Fruit fly (Drosophila melanogaster): ENCODE measurements around the gene Cralbp.

Gene Cralbp

DNA sequence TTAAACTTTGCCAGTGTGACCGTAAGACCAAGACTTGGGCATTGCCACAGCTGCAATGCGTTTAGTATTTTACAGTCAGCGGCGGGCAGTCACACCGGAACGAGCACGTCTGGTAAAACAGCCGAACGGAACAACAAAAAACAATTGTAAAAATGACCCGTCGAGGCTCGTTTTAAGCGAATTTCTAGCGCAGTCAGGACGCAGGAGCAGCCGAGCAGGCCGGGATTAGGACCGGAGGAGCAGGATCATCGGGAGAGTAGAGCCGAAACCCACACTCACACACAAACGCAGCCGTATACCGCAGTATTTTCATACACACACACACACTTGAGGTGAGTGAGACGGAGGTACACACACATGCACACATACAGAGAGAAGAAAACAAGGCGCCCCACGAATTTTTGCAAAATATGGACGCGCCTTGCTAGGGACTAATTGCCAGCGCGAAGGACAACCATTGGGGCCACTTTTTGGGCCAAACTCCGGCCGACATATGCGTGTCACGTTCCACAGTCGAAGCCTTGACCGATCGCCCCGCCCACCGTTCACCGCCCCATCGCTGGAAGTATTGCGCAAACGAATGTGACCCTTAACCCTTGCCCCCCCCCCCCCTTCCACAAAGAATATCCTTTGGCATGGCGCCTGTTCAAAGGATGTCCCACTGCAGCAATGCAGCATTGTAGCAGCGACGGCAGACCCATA is 33.5 kb downstream of the Cralbp start, which contains the start of gene Usp47:
TSS of gene Usp47 (plus strand) at position 71 of the 702 bp plus-strand sequence.
- TF ChIP-seq CG17801 (GFP tag; optimal IDR thresholded peaks at IDR 0.05; ENCODE audit: partially characterized antibody): peak; percentile 51

DNA sequence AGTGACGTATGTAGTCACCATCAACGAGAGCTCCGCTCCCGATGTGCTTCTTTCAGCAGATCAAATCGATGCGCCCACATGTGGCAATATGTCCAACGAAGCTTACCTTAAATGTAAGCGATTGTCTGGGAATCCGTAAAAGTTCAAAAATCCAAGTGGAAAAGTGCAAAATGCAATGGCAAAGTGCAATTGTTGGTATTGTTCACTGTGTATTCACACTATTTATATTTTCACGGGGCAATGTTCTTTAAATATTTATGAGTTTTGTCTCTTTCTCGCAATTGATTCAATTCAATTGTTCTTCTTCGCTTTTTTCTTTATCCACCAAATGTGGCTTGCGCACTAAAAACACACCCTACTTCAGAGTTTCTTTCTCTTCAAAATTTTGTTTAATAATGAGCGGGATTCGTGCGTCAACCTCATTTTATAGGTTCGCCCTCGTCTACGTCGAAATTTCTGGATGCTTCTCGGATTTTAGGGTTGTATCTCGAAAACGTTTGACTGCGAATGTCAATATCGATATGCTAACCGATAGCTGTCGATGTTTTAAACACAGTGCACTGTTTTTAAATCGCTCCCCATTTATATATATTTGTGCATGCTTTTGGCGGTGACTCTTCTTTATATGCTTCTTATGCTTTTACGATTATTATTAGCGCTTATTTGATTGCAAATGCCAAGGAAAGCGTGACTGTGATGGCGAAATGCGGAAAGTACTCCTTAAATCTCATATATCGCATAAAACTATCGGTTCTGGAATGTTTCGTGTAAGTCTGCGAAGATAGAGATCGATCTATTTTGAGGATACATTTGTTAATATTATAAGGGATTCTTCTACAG is 34.6 kb downstream of the Cralbp start, which contains the start of gene DnaJ-1:
TSS of gene DnaJ-1 (minus strand) at position 450 of the 840 bp plus-strand sequence.
- peak; percentile 77 for TF ChIP-seq CG17801 (GFP tag; optimal IDR thresholded peaks at IDR 0.05; ENCODE audit: partially characterized antibody)

DNA sequence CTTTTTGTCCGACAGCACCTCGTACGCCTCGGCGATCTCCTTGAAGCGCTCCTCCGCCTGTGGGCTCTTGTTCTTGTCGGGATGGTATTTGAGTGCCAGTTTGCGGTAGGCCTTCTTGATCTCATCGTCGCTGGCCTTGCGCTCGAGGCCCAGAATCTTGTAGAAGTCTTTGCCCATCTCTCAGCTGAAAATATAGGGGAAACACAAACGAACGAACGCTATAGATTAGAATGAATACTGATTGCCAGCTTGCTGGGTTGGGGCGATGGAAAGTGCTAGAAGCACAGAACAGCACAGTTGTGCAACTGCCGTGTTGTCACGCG is 35.1 kb downstream of the Cralbp start:
- no peak for TF ChIP-seq CG17801 (GFP tag; optimal IDR thresholded peaks at IDR 0.05; ENCODE audit: partially characterized antibody)

DNA sequence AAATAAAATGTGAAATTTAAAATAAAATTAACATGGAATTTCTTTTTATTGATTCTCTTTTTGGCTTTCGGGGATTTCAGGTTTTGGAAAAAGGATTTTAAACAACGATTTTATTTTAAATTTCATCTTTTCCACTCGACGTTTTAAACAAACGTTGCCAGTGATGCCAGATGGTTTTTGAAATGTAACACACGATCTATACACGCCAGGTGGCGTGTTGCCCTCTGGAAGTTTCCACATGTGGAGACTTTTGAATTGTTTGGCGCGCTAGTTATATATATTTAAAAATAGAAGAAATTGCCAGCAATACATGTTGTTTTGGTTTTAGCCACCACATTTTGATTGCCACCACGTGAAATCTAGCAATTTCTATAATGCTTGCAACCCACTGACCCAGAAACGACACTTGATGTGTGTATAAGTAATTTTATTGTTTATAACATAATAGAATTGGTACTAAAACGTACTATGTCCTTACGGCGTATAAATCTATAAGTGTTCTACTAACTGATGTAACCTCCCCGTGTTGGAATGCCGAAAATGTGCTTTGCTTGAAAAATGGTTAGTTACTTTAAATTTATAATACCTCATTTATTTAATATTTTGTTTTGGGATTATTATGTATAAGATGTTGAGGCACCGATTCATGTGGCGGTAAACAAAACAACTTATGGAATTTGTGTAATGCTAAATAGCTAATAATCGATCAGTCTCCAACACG is 36.7 kb downstream of the Cralbp start:
- peak; percentile 8 for TF ChIP-seq CG17801 (GFP tag; optimal IDR thresholded peaks at IDR 0.05; ENCODE audit: partially characterized antibody)
